Fruit fly (Drosophila melanogaster) whole organism, embryonic: Measurements from ENCODE around the gene Cdc42.
A peak's percentile ranks its signal among the peaks of the same experiment; 100 is the strongest.

ENCODE experiments used
- Atf6 ChIP-seq: fragments of 200-800 bp; sonication (Bioruptor generic); IDR thresholded peaks from 2 replicates; pipeline ENCODE4 v1.3.6; 2022; ENCODE audit warnings: missing biosample characterization, missing genetic modification characterization
- B-H1 ChIP-seq: fragments of 200-800 bp; sonication (Bioruptor generic); IDR thresholded peaks from 3 replicates; pipeline ENCODE4 v1.3.6; 2022; ENCODE audit warnings: missing biosample characterization, missing genetic modification characterization
- CG10267 ChIP-seq: fragments of 200-800 bp; sonication (Bioruptor generic); optimal IDR thresholded peaks from 2 replicates; lab custom pipeline; 2018; ENCODE audit warnings: missing biosample characterization, mild to moderate bottlenecking, missing genetic modification characterization, moderate library complexity
- CG11504 ChIP-seq: fragments of 200-800 bp; sonication (Bioruptor generic); optimal IDR thresholded peaks from 3 replicates; lab custom pipeline; 2019; ENCODE audit warnings: missing biosample characterization, mild to moderate bottlenecking, missing genetic modification characterization, moderate library complexity
- CG12219 ChIP-seq: fragments of 200-800 bp; sonication (Bioruptor generic); optimal IDR thresholded peaks from 3 replicates; lab custom pipeline; 2018; ENCODE audit warnings: missing biosample characterization, mild to moderate bottlenecking, missing genetic modification characterization
- CG12659 ChIP-seq: fragments of 200-800 bp; sonication (Bioruptor generic); optimal IDR thresholded peaks from 3 replicates; lab custom pipeline; 2017; ENCODE audit warnings: mild to moderate bottlenecking, missing biosample characterization, missing genetic modification reagents, missing genetic modification characterization
- CG13296 ChIP-seq: fragments of 200-800 bp; sonication (Bioruptor generic); optimal IDR thresholded peaks from 3 replicates; lab custom pipeline; 2018; ENCODE audit warnings: missing biosample characterization, mild to moderate bottlenecking, missing genetic modification characterization
- CG14667 ChIP-seq: fragments of 200-800 bp; sonication (Bioruptor generic); IDR thresholded peaks from 2 replicates; pipeline ENCODE4 v1.3.6; 2022; ENCODE audit warnings: missing biosample characterization, missing genetic modification characterization
- CG15514 ChIP-seq: fragments of 200-800 bp; sonication (Bioruptor generic); optimal IDR thresholded peaks from 3 replicates; lab custom pipeline; 2017; ENCODE audit warnings: missing biosample characterization, missing genetic modification characterization, mild to moderate bottlenecking, moderate library complexity, missing genetic modification reagents
- CG18262 ChIP-seq: fragments of 200-800 bp; optimal IDR thresholded peaks from 3 replicates; lab custom pipeline; 2019; ENCODE audit warnings: missing biosample characterization, mild to moderate bottlenecking, missing genetic modification characterization, moderate library complexity
- CG33213 ChIP-seq: fragments of 200-800 bp; sonication (Bioruptor generic); optimal IDR thresholded peaks from 3 replicates; lab custom pipeline; 2016; ENCODE audit warnings: missing biosample characterization, missing genetic modification characterization
- CG5953 ChIP-seq: fragments of 200-800 bp; sonication (Bioruptor generic); IDR thresholded peaks from 2 replicates; pipeline ENCODE4 v1.3.6; 2022; ENCODE audit warnings: missing biosample characterization, missing genetic modification characterization
- CG7987 ChIP-seq: fragments of 200-800 bp; sonication (Bioruptor generic); optimal IDR thresholded peaks from 2 replicates; lab custom pipeline; 2018; ENCODE audit warnings: missing biosample characterization, mild to moderate bottlenecking, missing genetic modification characterization, moderate library complexity
- CG8281 ChIP-seq: fragments of 200-800 bp; sonication (Bioruptor generic); optimal IDR thresholded peaks from 2 replicates; lab custom pipeline; 2018; ENCODE audit warnings: missing biosample characterization, mild to moderate bottlenecking, missing genetic modification characterization, moderate library complexity
- CG9817 ChIP-seq: fragments of 200-800 bp; sonication (Bioruptor generic); optimal IDR thresholded peaks from 2 replicates; lab custom pipeline; 2018; ENCODE audit warnings: missing biosample characterization, mild to moderate bottlenecking, missing genetic modification characterization, moderate library complexity
- D19B ChIP-seq: fragments of 200-800 bp; sonication (Bioruptor generic); optimal IDR thresholded peaks from 2 replicates; lab custom pipeline; 2017; ENCODE audit warnings: missing biosample characterization, mild to moderate bottlenecking, missing genetic modification characterization
- Dip3 ChIP-seq: fragments of 200-800 bp; sonication (Bioruptor generic); optimal IDR thresholded peaks from 3 replicates; lab custom pipeline; 2016; ENCODE audit warnings: missing biosample characterization, missing genetic modification characterization
- Dp ChIP-seq: fragments of 200-800 bp; sonication (Bioruptor generic); optimal IDR thresholded peaks from 2 replicates; lab custom pipeline; 2018; ENCODE audit warnings: missing biosample characterization, mild to moderate bottlenecking, missing genetic modification characterization, moderate library complexity
- ERR ChIP-seq: fragments of 200-800 bp; sonication (Bioruptor generic); optimal IDR thresholded peaks from 2 replicates; lab custom pipeline; 2016; ENCODE audit warnings: missing biosample characterization, missing genetic modification characterization
- Ets65A ChIP-seq: fragments of 200-800 bp; sonication (Bioruptor generic); peaks from one replicate; lab custom pipeline; 2016; ENCODE audit warnings: missing biosample characterization, missing genetic modification characterization
- Fer2 ChIP-seq: fragments of 200-800 bp; sonication (Bioruptor generic); optimal IDR thresholded peaks from 2 replicates; lab custom pipeline; 2018; ENCODE audit warnings: missing biosample characterization, mild to moderate bottlenecking, missing genetic modification characterization, moderate library complexity
- H15 ChIP-seq: fragments of 200-800 bp; sonication (Bioruptor generic); IDR thresholded peaks from 3 replicates; pipeline ENCODE4 v1.3.6; 2022; ENCODE audit warnings: missing biosample characterization, missing genetic modification characterization
- HLH54F ChIP-seq: fragments of 200-800 bp; sonication (Bioruptor generic); optimal IDR thresholded peaks from 3 replicates; lab custom pipeline; 2016; ENCODE audit warnings: missing biosample characterization, missing genetic modification characterization
- HLHmδ ChIP-seq: fragments of 200-800 bp; sonication (Bioruptor generic); optimal IDR thresholded peaks from 2 replicates; lab custom pipeline; 2018; ENCODE audit warnings: missing biosample characterization, mild to moderate bottlenecking, missing genetic modification characterization, moderate library complexity
- Meics ChIP-seq: fragments of 200-800 bp; sonication (Bioruptor generic); optimal IDR thresholded peaks from 2 replicates; lab custom pipeline; 2017; ENCODE audit warnings: missing biosample characterization, mild to moderate bottlenecking, missing genetic modification characterization
- NFAT ChIP-seq: fragments of 200-800 bp; sonication (Bioruptor generic); IDR thresholded peaks from 2 replicates; pipeline ENCODE4 v1.3.6; 2022; ENCODE audit warnings: missing biosample characterization, missing genetic modification characterization
- Nf-YA ChIP-seq: fragments of 200-800 bp; sonication (Bioruptor generic); IDR thresholded peaks from 2 replicates; pipeline ENCODE4 v1.3.6; 2022; ENCODE audit warnings: missing biosample characterization, missing genetic modification characterization
- NfI ChIP-seq: fragments of 200-800 bp; sonication (Bioruptor generic); optimal IDR thresholded peaks from 3 replicates; lab custom pipeline; 2018; ENCODE audit warnings: missing biosample characterization, mild to moderate bottlenecking, missing genetic modification characterization, moderate library complexity
- Oaz ChIP-seq: fragments of 200-800 bp; sonication (Bioruptor generic); IDR thresholded peaks from 2 replicates; pipeline ENCODE4 v1.3.6; 2022; ENCODE audit warnings: missing biosample characterization, missing genetic modification characterization
- Optix ChIP-seq: fragments of 200-800 bp; sonication (Bioruptor generic); IDR thresholded peaks from 3 replicates; pipeline ENCODE4 v1.3.6; 2022; ENCODE audit warnings: missing biosample characterization, missing genetic modification characterization
- Scr ChIP-seq: fragments of 200-800 bp; sonication (Bioruptor generic); IDR thresholded peaks from 2 replicates; pipeline ENCODE4 v1.3.6; 2022; ENCODE audit warnings: missing biosample characterization, missing genetic modification characterization; ENCODE audit not compliant: partially characterized antibody
- Stat92E ChIP-seq, 3 experiments: fragments of >200 bp in 2 of 3; fragments of 200-800 bp in 1 of 3; sonication (Bioruptor generic) in 1 of 3; optimal IDR thresholded peaks; 2 replicates each; lab custom pipeline; 2017 to 2019; ENCODE audit warnings: missing biosample characterization in 3 of 3, missing genetic modification characterization in 3 of 3, mild to moderate bottlenecking in 1 of 3, moderate library complexity in 1 of 3
- TFAM ChIP-seq: fragments of 200-800 bp; sonication (Bioruptor generic); optimal IDR thresholded peaks from 2 replicates; lab custom pipeline; 2017; ENCODE audit warnings: missing biosample characterization, missing genetic modification characterization, inconsistent platforms
- ash1 ChIP-seq: fragments of 200-800 bp; sonication (Bioruptor generic); optimal IDR thresholded peaks from 2 replicates; lab custom pipeline; 2018; ENCODE audit warnings: missing biosample characterization, mild to moderate bottlenecking, missing genetic modification characterization
- bbx ChIP-seq: fragments of 200-800 bp; sonication (Bioruptor generic); IDR thresholded peaks from 2 replicates; pipeline ENCODE4 v1.3.6; 2022; ENCODE audit warnings: missing biosample characterization, missing genetic modification characterization; ENCODE audit not compliant: partially characterized antibody
- bowl ChIP-seq: fragments of 200-800 bp; sonication (Bioruptor generic); IDR thresholded peaks from 2 replicates; pipeline ENCODE4 v1.3.6; 2022; ENCODE audit warnings: missing biosample characterization, missing genetic modification characterization
- dimm ChIP-seq: fragments of 200-800 bp; sonication (Bioruptor generic); IDR thresholded peaks from 2 replicates; pipeline ENCODE4 v1.3.6; 2022; ENCODE audit warnings: missing biosample characterization, missing genetic modification characterization
- dm ChIP-seq: fragments of 200-800 bp; sonication (Bioruptor generic); optimal IDR thresholded peaks from 3 replicates; lab custom pipeline; 2016; ENCODE audit warnings: missing biosample characterization, missing genetic modification characterization
- gce ChIP-seq: fragments of 200-800 bp; sonication (Bioruptor generic); IDR thresholded peaks from 3 replicates; pipeline ENCODE4 v1.3.6; 2022; ENCODE audit warnings: missing biosample characterization, missing genetic modification characterization
- luna ChIP-seq: fragments of 200-800 bp; sonication (Bioruptor generic); optimal IDR thresholded peaks from 2 replicates; lab custom pipeline; 2016; ENCODE audit warnings: missing biosample characterization, missing genetic modification characterization
- nom ChIP-seq: fragments of 200-800 bp; sonication (Bioruptor generic); optimal IDR thresholded peaks from 2 replicates; lab custom pipeline; 2017; ENCODE audit warnings: missing biosample characterization, missing genetic modification characterization, mild to moderate bottlenecking, moderate library complexity, missing genetic modification reagents
- odd ChIP-seq: fragments of 200-800 bp; sonication (Bioruptor generic); optimal IDR thresholded peaks from 2 replicates; lab custom pipeline; 2017; ENCODE audit warnings: missing biosample characterization, mild to moderate bottlenecking, missing genetic modification characterization
- psq ChIP-seq: fragments of 200-800 bp; sonication (Bioruptor generic); optimal IDR thresholded peaks from 2 replicates; lab custom pipeline; 2017; ENCODE audit warnings: missing biosample characterization, missing genetic modification characterization
- sens ChIP-seq: fragments of 200-800 bp; sonication (Bioruptor generic); peaks from one replicate; lab custom pipeline; 2016; ENCODE audit warnings: missing biosample characterization, missing genetic modification characterization
- tio ChIP-seq: fragments of 200-800 bp; sonication (Bioruptor generic); optimal IDR thresholded peaks from 2 replicates; lab custom pipeline; 2017; ENCODE audit warnings: missing biosample characterization, missing genetic modification characterization, inconsistent platforms
- tx ChIP-seq: fragments of 200-800 bp; sonication (Bioruptor generic); optimal IDR thresholded peaks from 2 replicates; lab custom pipeline; 2016; ENCODE audit warnings: missing biosample characterization, missing genetic modification characterization
- zf30C ChIP-seq: fragments of 200-800 bp; sonication (Bioruptor generic); optimal IDR thresholded peaks from 3 replicates; lab custom pipeline; 2018; ENCODE audit warnings: missing biosample characterization, mild to moderate bottlenecking, missing genetic modification characterization
- zfh1 ChIP-seq: fragments of 200-800 bp; sonication (Bioruptor generic); IDR thresholded peaks from 3 replicates; pipeline ENCODE4 v1.3.6; 2022; ENCODE audit warnings: missing biosample characterization, missing genetic modification characterization

The Cdc42 gene

dm6 chrX:19692951-19693698 lies 3.8 kb upstream of the Cdc42 start, which contains the start of gene Mer (continued):
- peak; percentile 86 for TF ChIP-seq HLH54F (GFP tag; lab: Kevin White, UChicago)
- TF ChIP-seq Scr: no peak
- TF ChIP-seq odd (GFP tag; lab: Kevin White, UChicago): peak; percentile 71
- peak; percentile 70; the same call in 1 of the 3 replicates for TF ChIP-seq gce (GFP tag; lab: Robert Waterston, UW)
- no peak for TF ChIP-seq zf30C (GFP tag; lab: Kevin White, UChicago)
- TF ChIP-seq H15: peak; percentile 57; the same call in 1 of the 3 replicates
- TF ChIP-seq sens (GFP tag; lab: Kevin White, UChicago): peak; percentile 95
- TF ChIP-seq Nf-YA (GFP tag; lab: Robert Waterston, UW): peak; percentile 59; the same call in 1 of the 2 replicates
- peak; percentile 97 for TF ChIP-seq Ets65A (GFP tag; lab: Kevin White, UChicago)
- peak; percentile 59 for TF ChIP-seq dm (GFP tag; lab: Kevin White, UChicago)
- TF ChIP-seq CG10267: peak; percentile 71
- TF ChIP-seq zfh1 (GFP tag; lab: Robert Waterston, UW): peak; percentile 85
- no peak for TF ChIP-seq tio (GFP tag; lab: Kevin White, UChicago)
- TF ChIP-seq Dp: peak; percentile 32
- TF ChIP-seq Oaz: peak; percentile 67
- TF ChIP-seq HLHmδ (GFP tag; lab: Kevin White, UChicago): no peak
- peak; percentile 79 for TF ChIP-seq nom (GFP tag; lab: Kevin White, UChicago)
- peak; percentile 75; the same call in 1 of the 2 replicates for TF ChIP-seq CG5953 (GFP tag; lab: Robert Waterston, UW)
- peak; percentile 63 for TF ChIP-seq CG8281
- peak; percentile 76 for TF ChIP-seq CG7987
- TF ChIP-seq CG9817 (tag; lab: Kevin White, UChicago): peak; percentile 78
- peak; percentile 90 for TF ChIP-seq Meics (GFP tag; lab: Kevin White, UChicago)
- TF ChIP-seq CG14667 (GFP tag; lab: Robert Waterston, UW): peak; percentile 52; the same call in 1 of the 2 replicates
- peak; percentile 44 for TF ChIP-seq psq (GFP tag; lab: Kevin White, UChicago)
- peak; percentile 49; the same call in 2 of the 3 replicates for TF ChIP-seq B-H1 (GFP tag; lab: Robert Waterston, UW)
- peak; percentile 84 for TF ChIP-seq CG18262
- TF ChIP-seq Atf6 (GFP tag; lab: Robert Waterston, UW): peak; percentile 86
- peak; percentile 47 for TF ChIP-seq Dip3 (GFP tag; lab: Kevin White, UChicago)
- peak; percentile 35 for TF ChIP-seq Fer2 (tag; lab: Kevin White, UChicago)
- peak; percentile 83 for TF ChIP-seq CG15514 (GFP tag; lab: Kevin White, UChicago)
- TF ChIP-seq D19B: peak; percentile 77
- TF ChIP-seq CG11504 (tag; lab: Kevin White, UChicago): peak; percentile 85
- TF ChIP-seq NFAT: peak; percentile 48
- TF ChIP-seq NfI (GFP tag; lab: Kevin White, UChicago): peak; percentile 86
- 0 out of 2 replicates have a peak, but pooled peaks have one; percentile 38 for TF ChIP-seq bowl (GFP tag; lab: Robert Waterston, UW)
- peak; percentile 87 for TF ChIP-seq CG13296 (GFP tag; lab: Kevin White, UChicago)
- peak; percentile 65 for TF ChIP-seq luna (GFP tag; lab: Kevin White, UChicago)
- peak; percentile 33 for TF ChIP-seq ash1 (GFP tag; lab: Kevin White, UChicago)
- TF ChIP-seq CG12659: peak; percentile 90
- TF ChIP-seq CG33213 (GFP tag; lab: Kevin White, UChicago): peak; percentile 76
- TF ChIP-seq dimm (GFP tag; lab: Robert Waterston, UW): peak; percentile 37; the same call in 1 of the 2 replicates
- no peak for TF ChIP-seq bbx (GFP tag; lab: Robert Waterston, UW)
- TF ChIP-seq ERR (GFP tag; lab: Kevin White, UChicago): peak; percentile 79
- peak; percentile 73 for TF ChIP-seq tx
- peak in 1 of 3 experiments; percentile 42 for TF ChIP-seq Stat92E (GFP tag; optimal IDR thresholded peaks at IDR 0.05; lab: Kevin White, UChicago)
- TF ChIP-seq TFAM (GFP tag; lab: Kevin White, UChicago): peak; percentile 11
- peak; percentile 86 for TF ChIP-seq CG12219
- TF ChIP-seq Optix: peak; percentile 86
